Worm (Caenorhabditis elegans) whole organism, late embryonic: ENCODE measurements around the gene fbxa-90.

Experiments
- C38D4.7 ChIP-seq: fragments of 200-800 bp; sonication (Bioruptor generic); optimal IDR thresholded peaks from 2 replicates; lab custom pipeline; 2018; ENCODE audit warnings: mild to moderate bottlenecking, missing genetic modification characterization, moderate library complexity, missing compliant biosample characterization
- F13H6.1 ChIP-seq: sonication (generic microtip); optimal IDR thresholded peaks from 2 replicates; lab custom pipeline; 2016; ENCODE audit warnings: missing genetic modification characterization, missing compliant biosample characterization
- K02D7.2 ChIP-seq: sonication (generic microtip); optimal IDR thresholded peaks from 2 replicates; lab custom pipeline; 2017; ENCODE audit warnings: mild to moderate bottlenecking, missing genetic modification characterization, missing compliant biosample characterization
- ama-1 ChIP-seq: fragments of 150-350 bp; optimal IDR thresholded peaks from 2 replicates; lab custom pipeline; 2014
- ceh-19 ChIP-seq: fragments of 200-800 bp; sonication (Bioruptor generic); optimal IDR thresholded peaks from 2 replicates; lab custom pipeline; 2018; ENCODE audit warnings: mild to moderate bottlenecking, missing genetic modification characterization, missing compliant biosample characterization
- ceh-22 ChIP-seq: sonication (generic microtip); optimal IDR thresholded peaks from 2 replicates; lab custom pipeline; 2017; ENCODE audit warnings: missing biosample characterization, missing genetic modification characterization
- ceh-24 ChIP-seq: sonication (generic microtip); optimal IDR thresholded peaks from 2 replicates; lab custom pipeline; 2016; ENCODE audit warnings: mild to moderate bottlenecking, missing genetic modification characterization, missing compliant biosample characterization
- ceh-34 ChIP-seq: sonication (generic microtip); optimal IDR thresholded peaks from 2 replicates; lab custom pipeline; 2016; ENCODE audit warnings: mild to moderate bottlenecking, missing genetic modification characterization, missing compliant biosample characterization
- ceh-48 ChIP-seq: sonication (generic microtip); optimal IDR thresholded peaks from 2 replicates; lab custom pipeline; 2016; ENCODE audit warnings: missing genetic modification characterization, inconsistent platforms, missing compliant biosample characterization
- ceh-6 ChIP-seq: fragments of 200-800 bp; sonication (Bioruptor generic); optimal IDR thresholded peaks from 2 replicates; lab custom pipeline; 2018; ENCODE audit warnings: mild to moderate bottlenecking, missing genetic modification characterization, missing compliant biosample characterization
- ceh-9 ChIP-seq: sonication (generic microtip); optimal IDR thresholded peaks from 2 replicates; lab custom pipeline; 2016; ENCODE audit warnings: mild to moderate bottlenecking, missing genetic modification characterization, inconsistent platforms, missing compliant biosample characterization
- che-1 ChIP-seq: sonication (generic microtip); optimal IDR thresholded peaks from 2 replicates; lab custom pipeline; 2016; ENCODE audit warnings: mild to moderate bottlenecking, missing genetic modification characterization, missing compliant biosample characterization
- elt-2 ChIP-seq: sonication (generic microtip); optimal IDR thresholded peaks from 2 replicates; lab custom pipeline; 2016; ENCODE audit warnings: missing genetic modification reagents, missing genetic modification characterization, missing compliant biosample characterization
- ets-4 ChIP-seq: sonication (generic microtip); optimal IDR thresholded peaks from 2 replicates; lab custom pipeline; 2016; ENCODE audit warnings: missing genetic modification characterization, missing compliant biosample characterization
- eyg-1 ChIP-seq: sonication (generic microtip); optimal IDR thresholded peaks from 2 replicates; lab custom pipeline; 2016; ENCODE audit warnings: missing genotype, missing genetic modification characterization, missing compliant biosample characterization
- fkh-6 ChIP-seq: sonication (generic microtip); optimal IDR thresholded peaks from 2 replicates; lab custom pipeline; 2016; ENCODE audit warnings: missing genetic modification characterization, missing compliant biosample characterization
- gmeb-2 ChIP-seq: sonication (generic microtip); optimal IDR thresholded peaks from 2 replicates; lab custom pipeline; 2016; ENCODE audit warnings: missing genetic modification characterization, inconsistent platforms, missing compliant biosample characterization
- hlh-15 ChIP-seq: sonication (generic microtip); optimal IDR thresholded peaks from 2 replicates; lab custom pipeline; 2016; ENCODE audit warnings: missing genetic modification characterization, missing compliant biosample characterization
- hlh-30 ChIP-seq: sonication (generic microtip); optimal IDR thresholded peaks from 2 replicates; lab custom pipeline; 2017; ENCODE audit warnings: antibody characterized with exemption, missing genetic modification characterization, missing compliant biosample characterization; ENCODE audit not compliant: insufficient read depth
- hlh-8 ChIP-seq: sonication (generic microtip); optimal IDR thresholded peaks from 2 replicates; lab custom pipeline; 2016; ENCODE audit warnings: missing genotype, missing genetic modification characterization, missing compliant biosample characterization
- lim-6 ChIP-seq: sonication (generic microtip); optimal IDR thresholded peaks from 2 replicates; lab custom pipeline; 2016; ENCODE audit warnings: missing genetic modification characterization, missing compliant biosample characterization
- lin-11 ChIP-seq: fragments of 200-800 bp; sonication (Bioruptor generic); optimal IDR thresholded peaks from 2 replicates; lab custom pipeline; 2018; ENCODE audit warnings: mild to moderate bottlenecking, missing genetic modification characterization, missing compliant biosample characterization
- mec-3 ChIP-seq: sonication (generic microtip); optimal IDR thresholded peaks from 2 replicates; lab custom pipeline; 2016; ENCODE audit warnings: borderline replicate concordance, missing genetic modification characterization, missing compliant biosample characterization
- nfya-1 ChIP-seq: sonication (generic microtip); optimal IDR thresholded peaks from 2 replicates; lab custom pipeline; 2017; ENCODE audit warnings: missing genetic modification characterization, mild to moderate bottlenecking, missing compliant biosample characterization, antibody characterized with exemption, moderate library complexity
- nhr-232 ChIP-seq: sonication (generic microtip); optimal IDR thresholded peaks from 2 replicates; lab custom pipeline; 2016; ENCODE audit warnings: missing genetic modification characterization, missing compliant biosample characterization
- npax-4 ChIP-seq: sonication (generic microtip); optimal IDR thresholded peaks from 2 replicates; lab custom pipeline; 2016; ENCODE audit warnings: missing genetic modification characterization, missing compliant biosample characterization
- pag-3 ChIP-seq: sonication (generic microtip); optimal IDR thresholded peaks from 2 replicates; lab custom pipeline; 2016; ENCODE audit warnings: missing compliant biosample characterization, missing genetic modification characterization, borderline replicate concordance
- pat-9 ChIP-seq: fragments of 200-800 bp; sonication (Bioruptor generic); optimal IDR thresholded peaks from 2 replicates; lab custom pipeline; 2018; ENCODE audit warnings: mild to moderate bottlenecking, missing genetic modification characterization, moderate library complexity, missing compliant biosample characterization
- pax-1 ChIP-seq: fragments of 150-350 bp; optimal IDR thresholded peaks from 2 replicates; lab custom pipeline; 2014; ENCODE audit warnings: missing biosample characterization, missing genetic modification characterization
- pha-4 ChIP-seq: fragments of 150-350 bp; optimal IDR thresholded peaks from 2 replicates; lab custom pipeline; 2018; ENCODE audit warnings: missing biosample characterization, missing genetic modification reagents, missing genetic modification characterization
- pros-1 ChIP-seq: fragments of 150-350 bp; optimal IDR thresholded peaks from 2 replicates; lab custom pipeline; 2014; ENCODE audit warnings: missing biosample characterization, missing genetic modification reagents, missing genetic modification characterization
- ref-2 ChIP-seq: sonication (generic microtip); optimal IDR thresholded peaks from 2 replicates; lab custom pipeline; 2016; ENCODE audit warnings: missing genetic modification characterization, missing compliant biosample characterization
- rnt-1 ChIP-seq: sonication (generic microtip); optimal IDR thresholded peaks from 2 replicates; lab custom pipeline; 2016; ENCODE audit warnings: missing genetic modification characterization, missing compliant biosample characterization
- sdc-2 ChIP-seq: sonication (generic microtip); optimal IDR thresholded peaks from 2 replicates; lab custom pipeline; 2016; ENCODE audit warnings: missing genotype, missing genetic modification characterization, missing compliant biosample characterization
- tbx-2 ChIP-seq: sonication (generic microtip); optimal IDR thresholded peaks from 2 replicates; lab custom pipeline; 2016; ENCODE audit warnings: missing genetic modification characterization, missing compliant biosample characterization
- tbx-7 ChIP-seq: sonication (generic microtip); optimal IDR thresholded peaks from 2 replicates; lab custom pipeline; 2016; ENCODE audit warnings: missing genotype, missing genetic modification characterization, missing compliant biosample characterization
- ttx-3 ChIP-seq: sonication (generic microtip); optimal IDR thresholded peaks from 2 replicates; lab custom pipeline; 2016; ENCODE audit warnings: missing genetic modification reagents, missing genetic modification characterization, missing compliant biosample characterization
- unc-42 ChIP-seq: sonication (generic microtip); optimal IDR thresholded peaks from 2 replicates; lab custom pipeline; 2016; ENCODE audit warnings: missing genotype, missing genetic modification characterization, missing compliant biosample characterization
- unc-55 ChIP-seq: sonication (generic microtip); optimal IDR thresholded peaks from 2 replicates; lab custom pipeline; 2017; ENCODE audit warnings: missing biosample characterization, missing genetic modification reagents, missing genetic modification characterization
- unc-86 ChIP-seq: sonication (generic microtip); optimal IDR thresholded peaks from 2 replicates; lab custom pipeline; 2016; ENCODE audit warnings: missing genetic modification characterization, missing compliant biosample characterization
- zip-5 ChIP-seq: sonication (generic microtip); optimal IDR thresholded peaks from 2 replicates; lab custom pipeline; 2016; ENCODE audit warnings: missing genetic modification characterization, missing compliant biosample characterization
- ztf-16 ChIP-seq: sonication (generic microtip); optimal IDR thresholded peaks from 2 replicates; lab custom pipeline; 2017; ENCODE audit warnings: missing genetic modification characterization, missing compliant biosample characterization

The fbxa-90 gene

DNA sequence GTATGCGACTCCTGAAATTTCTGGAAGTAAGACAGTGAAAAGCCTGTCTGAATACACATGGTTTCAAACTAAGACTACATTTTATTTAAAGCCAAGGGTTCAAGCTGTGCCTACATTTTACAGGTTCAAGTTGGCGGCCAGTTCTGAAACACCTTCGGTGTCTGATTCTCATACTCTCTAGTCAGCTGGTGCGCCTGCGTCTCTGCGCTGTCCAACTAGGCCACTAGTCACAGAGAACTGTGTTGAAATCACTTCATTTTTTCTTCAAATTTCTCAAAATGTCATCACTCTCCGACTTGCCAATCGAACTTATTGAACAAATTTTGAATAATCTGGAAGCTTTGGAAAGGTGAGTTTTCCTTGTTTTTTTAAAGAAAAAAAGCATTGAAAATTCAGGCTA is at the start of gene fbxa-90:
Gene fbxa-90, plus strand, starts transcription at position 179 of the 400 bp plus-strand sequence.
- TF ChIP-seq ceh-24 (tag; lab: Kevin White, UChicago) (no peak), mec-3 (tag; lab: Kevin White, UChicago) (no peak), ceh-6 (no peak), gmeb-2 (tag; lab: Kevin White, UChicago) (no peak), npax-4 (tag; lab: Kevin White, UChicago) (no peak), pag-3 (no peak), pat-9 (no peak), ceh-34 (tag; lab: Kevin White, UChicago) (no peak), zip-5 (tag; lab: Kevin White, UChicago) (no peak), ceh-19 (GFP tag; lab: Kevin White, UChicago) (no peak), pha-4 (tag; lab: Kevin White, UChicago) (no peak), nfya-1 (tag; lab: Kevin White, UChicago) (no peak)

DNA sequence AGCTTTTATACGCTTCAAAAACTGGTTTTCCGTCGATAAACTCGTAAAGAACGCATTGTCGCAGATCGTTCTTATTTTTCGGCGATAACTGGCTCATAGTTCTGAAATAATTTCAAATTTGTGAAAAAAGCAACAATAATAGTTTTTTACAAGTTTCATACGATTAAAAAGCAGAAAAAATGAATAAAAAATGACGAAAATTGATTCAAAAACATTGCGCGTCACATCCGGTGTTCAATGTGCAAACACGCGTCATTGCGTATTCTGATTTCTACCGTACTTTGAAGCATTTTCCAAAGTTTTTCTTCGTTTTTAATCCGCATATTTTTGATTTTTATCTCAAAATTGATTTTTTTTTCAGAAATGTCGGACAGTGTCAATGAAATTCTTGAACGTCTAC is 48.2 kb upstream of the fbxa-90 start, which contains the start of the genes fbxa-206 and Y102A5C.2:
Gene fbxa-206, minus strand, starts transcription at position 101 of the 400 bp plus-strand sequence.
Gene Y102A5C.2, plus strand, starts transcription at position 354 of the 400 bp plus-strand sequence.
- TF ChIP-seq C38D4.7 (GFP tag; lab: Kevin White, UChicago) (no peak), ztf-16 (tag; lab: Kevin White, UChicago) (no peak), ttx-3 (no peak), hlh-15 (tag; lab: Kevin White, UChicago) (no peak), gmeb-2 (tag; lab: Kevin White, UChicago) (no peak), npax-4 (tag; lab: Kevin White, UChicago) (no peak), ceh-24 (tag; lab: Kevin White, UChicago) (no peak), hlh-30 (no peak), unc-86 (no peak), F13H6.1 (tag; lab: Kevin White, UChicago) (no peak), fkh-6 (no peak), pax-1 (tag; lab: Kevin White, UChicago) (no peak), lin-11 (no peak), ceh-48 (tag; lab: Kevin White, UChicago) (no peak), lim-6 (tag; lab: Kevin White, UChicago) (no peak), ref-2 (no peak), ceh-19 (GFP tag; lab: Kevin White, UChicago) (no peak), rnt-1 (tag; lab: Kevin White, UChicago) (no peak), unc-55 (GFP tag; lab: Kevin White, UChicago) (no peak), ama-1 (lab: Kevin White, UChicago) (no peak)

DNA sequence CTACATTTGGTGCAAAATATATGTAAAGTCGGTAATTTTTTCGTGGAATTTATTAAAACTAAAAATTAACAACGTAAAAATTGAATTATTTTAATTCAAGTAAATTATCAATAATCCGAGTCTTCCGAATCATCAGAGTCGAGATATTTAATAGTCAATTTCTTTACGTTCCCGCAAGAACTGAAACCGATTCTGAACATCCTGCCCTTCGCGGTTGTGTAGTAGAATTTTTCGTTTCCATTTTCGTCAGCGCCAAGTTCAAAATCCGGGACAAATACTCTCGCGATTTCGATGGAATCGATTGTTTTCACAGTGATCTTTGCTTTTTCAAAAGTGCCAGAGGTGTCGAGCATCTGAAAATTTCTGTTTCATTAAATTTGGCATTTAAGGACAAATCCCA is 46.9 kb upstream of the fbxa-90 start:
- TF ChIP-seq ets-4 (tag; lab: Kevin White, UChicago) (no peak), che-1 (tag; lab: Kevin White, UChicago) (no peak), tbx-7 (no peak), ceh-9 (tag; lab: Kevin White, UChicago) (no peak), pros-1 (tag; lab: Kevin White, UChicago) (no peak), ceh-6 (no peak), tbx-2 (no peak), unc-42 (tag; lab: Kevin White, UChicago) (no peak)
- TF ChIP-seq, all 69 proteins: peak for 0

DNA sequence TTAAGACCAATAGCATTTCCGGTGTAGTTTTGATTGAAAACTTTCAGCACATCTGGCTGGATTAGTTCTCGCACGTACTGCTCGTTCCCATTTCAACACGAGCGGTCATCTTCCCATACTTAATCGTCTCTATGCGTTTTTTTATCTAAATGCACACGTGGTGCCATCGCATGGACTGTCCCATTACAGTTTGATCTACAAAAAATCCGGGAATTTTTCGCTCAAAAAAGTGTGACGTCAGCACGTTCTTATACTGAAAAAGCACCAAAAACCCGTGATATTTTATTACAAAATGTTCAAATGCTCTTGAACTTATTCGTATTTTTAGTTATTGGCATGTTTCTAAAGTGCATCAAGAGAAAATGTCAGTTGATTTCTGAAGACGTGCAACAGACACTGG is 44.7 kb upstream of the fbxa-90 start, which contains the start of gene Y102A5C.4:
Gene Y102A5C.4, plus strand, starts transcription at position 301 of the 400 bp plus-strand sequence.
- TF ChIP-seq zip-5 (tag; lab: Kevin White, UChicago) (no peak), ztf-16 (tag; lab: Kevin White, UChicago) (no peak)

DNA sequence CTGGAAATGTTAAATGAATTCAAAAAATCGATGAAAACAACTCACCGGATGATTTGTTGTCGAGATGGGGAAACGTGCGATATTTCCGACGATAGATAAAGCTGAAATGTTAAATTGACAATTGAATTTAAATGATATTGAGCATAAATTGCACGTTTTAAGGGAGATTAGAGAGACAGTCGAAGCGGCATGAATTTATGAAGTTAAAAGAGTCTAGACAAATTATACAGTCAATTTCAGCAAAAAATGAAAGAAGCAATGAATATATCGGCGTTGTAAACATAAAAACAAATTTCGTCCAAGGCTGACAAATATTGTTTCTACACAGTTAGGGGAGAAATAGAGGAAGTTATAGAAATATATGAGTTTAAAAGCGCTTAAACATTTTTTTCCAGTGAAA is 39.3 kb upstream of the fbxa-90 start, which contains the start of gene Y102A5C.36:
Gene Y102A5C.36, minus strand, starts transcription at position 101 of the 400 bp plus-strand sequence.
- TF ChIP-seq nhr-232 = no peak
- no peak for TF ChIP-seq ttx-3
- TF ChIP-seq hlh-8 = no peak
- TF ChIP-seq zip-5 (tag; lab: Kevin White, UChicago) = no peak
- TF ChIP-seq K02D7.2 (tag; lab: Kevin White, UChicago) = no peak
- TF ChIP-seq eyg-1 (tag; lab: Kevin White, UChicago) = no peak
- no peak for TF ChIP-seq sdc-2 (tag; lab: Kevin White, UChicago)
- TF ChIP-seq ref-2 = no peak
- no peak for TF ChIP-seq elt-2 (tag; lab: Kevin White, UChicago)
- TF ChIP-seq ceh-22 = no peak
- TF ChIP-seq tbx-7 = no peak
- no peak for TF ChIP-seq tbx-2
- TF ChIP-seq ceh-9 (tag; lab: Kevin White, UChicago) = no peak
